Fruit fly (Drosophila melanogaster) whole organism, embryonic: ENCODE results near the gene CG42488.
A peak's percentile ranks its signal among the peaks of the same experiment; 100 is the strongest.

Experiments used
- Abd-B ChIP-seq: fragments of 200-800 bp; sonication (Bioruptor generic); optimal IDR thresholded peaks from 2 replicates; lab custom pipeline; 2018; ENCODE audit warnings: missing biosample characterization, mild to moderate bottlenecking, missing genetic modification characterization, moderate library complexity
- Atf-2 ChIP-seq: fragments of 200-800 bp; sonication (Bioruptor generic); optimal IDR thresholded peaks from 2 replicates; lab custom pipeline; 2016; ENCODE audit warnings: missing biosample characterization, missing genetic modification characterization
- Bteb2 ChIP-seq: fragments of 200-800 bp; sonication (Bioruptor generic); optimal IDR thresholded peaks from 2 replicates; lab custom pipeline; 2016; ENCODE audit warnings: missing biosample characterization, missing genetic modification characterization
- CG10366 ChIP-seq: fragments of 200-800 bp; sonication (Bioruptor generic); IDR thresholded peaks from 2 replicates; pipeline ENCODE4 v1.3.6; 2022; ENCODE audit warnings: missing biosample characterization, missing genetic modification characterization
- CG10462 ChIP-seq: fragments of 200-800 bp; sonication (Bioruptor generic); optimal IDR thresholded peaks from 2 replicates; lab custom pipeline; 2016; ENCODE audit warnings: missing biosample characterization, missing genetic modification characterization
- CG1233 ChIP-seq: fragments of 200-800 bp; sonication (Bioruptor generic); optimal IDR thresholded peaks from 4 replicates; lab custom pipeline; 2018; ENCODE audit warnings: missing biosample characterization, mild to moderate bottlenecking, missing genetic modification characterization
- CG13624 ChIP-seq: fragments of 200-800 bp; sonication (Bioruptor generic); optimal IDR thresholded peaks from 2 replicates; lab custom pipeline; 2016; ENCODE audit warnings: missing biosample characterization, missing genetic modification characterization
- CG15269 ChIP-seq: fragments of 200-800 bp; sonication (Bioruptor generic); optimal IDR thresholded peaks from 2 replicates; lab custom pipeline; 2018; ENCODE audit warnings: missing biosample characterization, mild to moderate bottlenecking, missing genetic modification characterization, moderate library complexity
- CG15479 ChIP-seq: fragments of 200-800 bp; sonication (Bioruptor generic); optimal IDR thresholded peaks from 3 replicates; lab custom pipeline; 2019; ENCODE audit warnings: missing biosample characterization, mild to moderate bottlenecking, missing genetic modification characterization, moderate library complexity
- CG1647 ChIP-seq: fragments of 200-800 bp; sonication (Bioruptor generic); optimal IDR thresholded peaks from 3 replicates; lab custom pipeline; 2016; ENCODE audit warnings: missing biosample characterization, missing genetic modification characterization
- CG16815 ChIP-seq: fragments of 200-800 bp; sonication (Bioruptor generic); optimal IDR thresholded peaks from 3 replicates; lab custom pipeline; 2017; ENCODE audit warnings: missing biosample characterization, mild to moderate bottlenecking, missing genetic modification characterization
- CG1832 ChIP-seq: fragments of 200-800 bp; sonication (Bioruptor generic); optimal IDR thresholded peaks from 2 replicates; lab custom pipeline; 2017; ENCODE audit warnings: missing biosample characterization, mild to moderate bottlenecking, missing genetic modification characterization, inconsistent platforms
- CG30431 ChIP-seq: fragments of 200-800 bp; sonication (Bioruptor generic); optimal IDR thresholded peaks from 2 replicates; lab custom pipeline; 2017; ENCODE audit warnings: missing biosample characterization, missing genetic modification characterization
- CG3065 ChIP-seq: fragments of 200-800 bp; sonication (Bioruptor generic); optimal IDR thresholded peaks from 2 replicates; lab custom pipeline; 2016; ENCODE audit warnings: missing biosample characterization, missing genetic modification characterization
- CG33213 ChIP-seq: fragments of 200-800 bp; sonication (Bioruptor generic); optimal IDR thresholded peaks from 3 replicates; lab custom pipeline; 2016; ENCODE audit warnings: missing biosample characterization, missing genetic modification characterization
- CG3726 ChIP-seq: fragments of 200-800 bp; sonication (Bioruptor generic); IDR thresholded peaks from 3 replicates; pipeline ENCODE4, ENCODE4 v1.3.6; 2022; ENCODE audit warnings: missing biosample characterization, missing genetic modification characterization
- CG4854 ChIP-seq: fragments of 200-800 bp; sonication (Bioruptor generic); optimal IDR thresholded peaks from 2 replicates; lab custom pipeline; 2016; ENCODE audit warnings: missing biosample characterization, missing genetic modification characterization, inconsistent platforms
- CG5180 ChIP-seq: fragments of 200-800 bp; sonication (Bioruptor generic); optimal IDR thresholded peaks from 3 replicates; lab custom pipeline; 2017; ENCODE audit warnings: missing biosample characterization, missing genetic modification characterization, mild to moderate bottlenecking, moderate library complexity, missing genetic modification reagents
- CG6254 ChIP-seq: fragments of 200-800 bp; sonication (Bioruptor generic); optimal IDR thresholded peaks from 3 replicates; lab custom pipeline; 2017; ENCODE audit warnings: mild to moderate bottlenecking, missing biosample characterization, missing genetic modification reagents, missing genetic modification characterization
- CG6813 ChIP-seq: fragments of 200-800 bp; sonication (Bioruptor generic); optimal IDR thresholded peaks from 2 replicates; lab custom pipeline; 2017; ENCODE audit warnings: missing biosample characterization, missing genetic modification characterization, mild to moderate bottlenecking, moderate library complexity, missing genetic modification reagents
- CG8388 ChIP-seq: fragments of 200-800 bp; sonication (Bioruptor generic); optimal IDR thresholded peaks from 2 replicates; lab custom pipeline; 2019; ENCODE audit warnings: missing biosample characterization, mild to moderate bottlenecking, missing genetic modification characterization, moderate library complexity
- Fer3 ChIP-seq: fragments of 200-800 bp; sonication (Bioruptor generic); optimal IDR thresholded peaks from 2 replicates; lab custom pipeline; 2018; ENCODE audit warnings: missing biosample characterization, mild to moderate bottlenecking, missing genetic modification characterization, moderate library complexity
- Hey ChIP-seq: fragments of 200-800 bp; sonication (Bioruptor generic); optimal IDR thresholded peaks from 3 replicates; lab custom pipeline; 2018; ENCODE audit warnings: missing biosample characterization, mild to moderate bottlenecking, missing genetic modification characterization
- NK7.1 ChIP-seq: fragments of 200-800 bp; sonication (Bioruptor generic); optimal IDR thresholded peaks from 3 replicates; lab custom pipeline; 2016; ENCODE audit warnings: missing biosample characterization, missing genetic modification characterization
- Rfx ChIP-seq: fragments of 200-800 bp; sonication (Bioruptor generic); IDR thresholded peaks from 2 replicates; pipeline ENCODE4 v1.3.6; 2022; ENCODE audit warnings: missing biosample characterization, missing genetic modification characterization
- Sin3A ChIP-seq: fragments of >200 bp; optimal IDR thresholded peaks from 2 replicates; lab custom pipeline; 2018
- Sox102F ChIP-seq: fragments of 200-800 bp; sonication (Bioruptor generic); optimal IDR thresholded peaks from 2 replicates; lab custom pipeline; 2018; ENCODE audit warnings: missing biosample characterization, mild to moderate bottlenecking, missing genetic modification characterization, moderate library complexity
- Sry-β ChIP-seq: fragments of 200-800 bp; sonication (Bioruptor generic); optimal IDR thresholded peaks from 2 replicates; lab custom pipeline; 2018; ENCODE audit warnings: missing biosample characterization, mild to moderate bottlenecking, missing genetic modification characterization, moderate library complexity
- Taf1 ChIP-seq: fragments of 200-800 bp; sonication (Bioruptor generic); IDR thresholded peaks from 2 replicates; pipeline ENCODE4 v1.3.6; 2022; ENCODE audit warnings: missing biosample characterization, missing genetic modification characterization
- ato ChIP-seq: fragments of 200-800 bp; sonication (Bioruptor generic); IDR thresholded peaks from 2 replicates; pipeline ENCODE4 v1.3.6; 2022; ENCODE audit warnings: missing biosample characterization, missing genetic modification characterization; ENCODE audit not compliant: partially characterized antibody
- bowl ChIP-seq: fragments of 200-800 bp; sonication (Bioruptor generic); IDR thresholded peaks from 2 replicates; pipeline ENCODE4 v1.3.6; 2022; ENCODE audit warnings: missing biosample characterization, missing genetic modification characterization
- chif ChIP-seq, 2 experiments: fragments of 200-800 bp; sonication (Bioruptor generic); optimal IDR thresholded peaks; 3 replicates each; lab custom pipeline; 2016; ENCODE audit warnings: missing biosample characterization in 2 of 2, missing genetic modification characterization in 2 of 2
- croc ChIP-seq: fragments of 200-800 bp; sonication (Bioruptor generic); conservative IDR thresholded peaks from 3 replicates; pipeline ENCODE4 v1.3.6; 2022; ENCODE audit warnings: missing biosample characterization, missing genetic modification characterization
- dmrt99B ChIP-seq: fragments of 200-800 bp; sonication (Bioruptor generic); optimal IDR thresholded peaks from 2 replicates; lab custom pipeline; 2018; ENCODE audit warnings: missing biosample characterization, mild to moderate bottlenecking, missing genetic modification characterization, moderate library complexity
- exex ChIP-seq: fragments of 200-800 bp; sonication (Bioruptor generic); optimal IDR thresholded peaks from 4 replicates; lab custom pipeline; 2018; ENCODE audit warnings: missing biosample characterization, mild to moderate bottlenecking, missing genetic modification characterization, moderate library complexity
- fd102C ChIP-seq: fragments of 200-800 bp; sonication (Bioruptor generic); optimal IDR thresholded peaks from 2 replicates; lab custom pipeline; 2018; ENCODE audit warnings: missing biosample characterization, mild to moderate bottlenecking, missing genetic modification characterization, moderate library complexity
- hth ChIP-seq: fragments of >200 bp; optimal IDR thresholded peaks from 2 replicates; lab custom pipeline; 2017; ENCODE audit warnings: inconsistent platforms
- ind ChIP-seq: fragments of 200-800 bp; sonication (Bioruptor generic); optimal IDR thresholded peaks from 3 replicates; lab custom pipeline; 2016; ENCODE audit warnings: missing biosample characterization, missing genetic modification characterization
- kah ChIP-seq: fragments of 200-800 bp; sonication (Bioruptor generic); optimal IDR thresholded peaks from 2 replicates; lab custom pipeline; 2018; ENCODE audit warnings: missing biosample characterization, mild to moderate bottlenecking, missing genetic modification characterization
- klu ChIP-seq: fragments of 200-800 bp; sonication (Bioruptor generic); IDR thresholded peaks from 2 replicates; pipeline ENCODE4 v1.3.6; 2022; ENCODE audit warnings: missing biosample characterization, missing genetic modification characterization
- lilli ChIP-seq: fragments of 200-800 bp; sonication (Bioruptor generic); optimal IDR thresholded peaks from 3 replicates; lab custom pipeline; 2016; ENCODE audit warnings: missing biosample characterization, missing genetic modification characterization
- lmd ChIP-seq: fragments of 200-800 bp; sonication (Bioruptor generic); IDR thresholded peaks from 2 replicates; pipeline ENCODE4 v1.3.6; 2022; ENCODE audit warnings: missing biosample characterization, missing genetic modification characterization
- peb ChIP-seq: fragments of 200-800 bp; sonication (Bioruptor generic); IDR thresholded peaks from 2 replicates; pipeline ENCODE4 v1.3.6; 2022; ENCODE audit warnings: missing biosample characterization, missing genetic modification characterization
- pros ChIP-seq: fragments of 200-800 bp; sonication (Bioruptor generic); optimal IDR thresholded peaks from 3 replicates; lab custom pipeline; 2019; ENCODE audit warnings: missing biosample characterization, mild to moderate bottlenecking, missing genetic modification characterization, moderate library complexity
- pum ChIP-seq: fragments of 200-800 bp; sonication (Bioruptor generic); optimal IDR thresholded peaks from 2 replicates; lab custom pipeline; 2016; ENCODE audit warnings: missing biosample characterization, missing genetic modification characterization
- repo ChIP-seq: fragments of 200-800 bp; sonication (Bioruptor generic); optimal IDR thresholded peaks from 2 replicates; lab custom pipeline; 2016; ENCODE audit warnings: missing biosample characterization, missing genetic modification characterization
- shn ChIP-seq: fragments of 200-800 bp; sonication (Bioruptor generic); optimal IDR thresholded peaks from 3 replicates; lab custom pipeline; 2016; ENCODE audit warnings: missing biosample characterization, missing genetic modification characterization
- sob ChIP-seq: fragments of 200-800 bp; sonication (Bioruptor generic); IDR thresholded peaks from 2 replicates; pipeline ENCODE4 v1.3.6; 2022; ENCODE audit warnings: missing biosample characterization, missing genetic modification characterization
- ssp ChIP-seq: fragments of 200-800 bp; sonication (Bioruptor generic); IDR thresholded peaks from 2 replicates; pipeline ENCODE4 v1.3.6; 2022; ENCODE audit warnings: missing biosample characterization, missing genetic modification characterization
- tup ChIP-seq: fragments of 200-800 bp; sonication (Bioruptor generic); optimal IDR thresholded peaks from 2 replicates; lab custom pipeline; 2016; ENCODE audit warnings: missing biosample characterization, mild to moderate bottlenecking, missing genetic modification characterization, moderate library complexity

CG42488 gene

DNA sequence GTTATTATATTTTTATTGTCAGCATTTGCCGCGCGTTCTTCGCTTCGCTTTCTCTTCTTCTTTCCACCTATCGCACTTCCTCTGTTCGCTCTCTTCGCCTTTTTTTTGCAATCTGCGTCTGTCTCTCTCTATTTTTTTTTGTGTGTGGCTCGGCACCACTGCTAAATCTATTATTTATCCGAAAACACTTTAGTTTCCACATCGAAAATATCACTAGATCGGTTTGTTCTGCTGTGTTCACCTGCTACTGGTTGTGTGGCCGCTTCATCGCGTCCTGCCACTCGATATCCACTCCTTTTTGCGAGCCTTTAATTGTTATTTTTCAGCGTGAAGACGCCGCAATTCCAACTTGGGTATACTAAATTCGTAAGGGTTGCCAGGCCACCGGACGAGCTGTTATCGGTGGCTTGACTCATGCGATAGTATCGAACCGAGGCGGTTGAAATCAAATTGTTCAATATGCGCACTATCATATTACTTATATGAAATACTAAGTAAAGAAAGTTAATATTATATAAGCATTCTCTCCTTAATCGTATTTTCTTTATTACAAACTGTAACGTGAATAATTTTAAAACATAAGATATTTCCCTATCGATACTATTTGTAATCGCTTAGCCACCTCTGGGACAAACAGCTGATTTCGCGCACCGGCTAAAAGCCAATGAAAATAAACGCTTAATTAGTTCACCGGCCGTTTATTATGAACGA, at the start of gene CG42488, which contains the start of the genes XNP and CG5116 (continued):
- peak; percentile 34 for TF ChIP-seq CG33213 (GFP tag; lab: Kevin White, UChicago)
- peak; percentile 58 for TF ChIP-seq ind (GFP tag; lab: Kevin White, UChicago)
- TF ChIP-seq CG1233 (GFP tag; lab: Kevin White, UChicago): peak; percentile 39
- TF ChIP-seq repo (GFP tag; lab: Kevin White, UChicago): no peak
- no peak for TF ChIP-seq Atf-2 (GFP tag; lab: Kevin White, UChicago)
- no peak for TF ChIP-seq CG1647 (GFP tag; lab: Kevin White, UChicago)
- TF ChIP-seq Sry-β (GFP tag; lab: Kevin White, UChicago): peak; percentile 34
- TF ChIP-seq pros (GFP tag; lab: Kevin White, UChicago): no peak
- TF ChIP-seq Rfx (GFP tag; lab: Robert Waterston, UW): peak; percentile 72
- TF ChIP-seq CG10366 (GFP tag; lab: Robert Waterston, UW): peak; percentile 27; the same call in 1 of the 2 replicates
- TF ChIP-seq ssp: 0 out of 2 replicates have a peak, but pooled peaks have one; percentile 46
- TF ChIP-seq CG15479 (GFP tag; lab: Kevin White, UChicago): no peak
- no peak for TF ChIP-seq peb (GFP tag; lab: Robert Waterston, UW)
- no peak for TF ChIP-seq CG3065 (GFP tag; lab: Kevin White, UChicago)
- peak; percentile 49 for TF ChIP-seq sob (GFP tag; lab: Robert Waterston, UW)
- no peak for TF ChIP-seq fd102C (GFP tag; lab: Kevin White, UChicago)
- TF ChIP-seq CG30431: no peak
- TF ChIP-seq CG13624: peak; percentile 26
- TF ChIP-seq Bteb2 (GFP tag; lab: Kevin White, UChicago): no peak
- TF ChIP-seq CG4854 (GFP tag; lab: Kevin White, UChicago): peak; percentile 2
- no peak for TF ChIP-seq NK7.1 (GFP tag; lab: Kevin White, UChicago)
- TF ChIP-seq CG5180 (GFP tag; lab: Kevin White, UChicago): no peak
- TF ChIP-seq CG6813 (GFP tag; lab: Kevin White, UChicago): no peak
- TF ChIP-seq hth (lab: Kevin White, UChicago): no peak
- TF ChIP-seq kah: no peak
- TF ChIP-seq CG15269 (tag; lab: Kevin White, UChicago): no peak
- no peak for TF ChIP-seq CG6254 (GFP tag; lab: Kevin White, UChicago)
- no peak for TF ChIP-seq Hey (tag; lab: Kevin White, UChicago)
- no peak for TF ChIP-seq CG10462
- peak; percentile 19 for TF ChIP-seq tup (GFP tag; lab: Kevin White, UChicago)
- peak; percentile 95 for TF ChIP-seq Sin3A
- TF ChIP-seq lmd (GFP tag; lab: Robert Waterston, UW): peak; percentile 32; the same call in 1 of the 2 replicates
- TF ChIP-seq ato (GFP tag; lab: Robert Waterston, UW): peak; percentile 92
- no peak for TF ChIP-seq klu (GFP tag; lab: Robert Waterston, UW)
- peak; percentile 45 for TF ChIP-seq Fer3 (tag; lab: Kevin White, UChicago)
- no peak for TF ChIP-seq dmrt99B (tag; lab: Kevin White, UChicago)
- TF ChIP-seq chif (GFP tag; optimal IDR thresholded peaks at IDR 0.05; lab: Kevin White, UChicago): peak in 1 of 2 experiments; percentile 25
- TF ChIP-seq pum (GFP tag; lab: Kevin White, UChicago): peak; percentile 24
- peak; percentile 51 for TF ChIP-seq exex (tag; lab: Kevin White, UChicago)
- no peak for TF ChIP-seq Sox102F (GFP tag; lab: Kevin White, UChicago)
- TF ChIP-seq lilli (GFP tag; lab: Kevin White, UChicago): peak; percentile 76
- no peak for TF ChIP-seq croc
- peak; percentile 34; the same call in 1 of the 2 replicates for TF ChIP-seq Taf1 (GFP tag; lab: Robert Waterston, UW)
- TF ChIP-seq CG8388: peak; percentile 19
- TF ChIP-seq CG1832 (GFP tag; lab: Kevin White, UChicago): peak; percentile 65
- no peak for TF ChIP-seq CG3726 (GFP tag; lab: Robert Waterston, UW)
- peak; percentile 71 for TF ChIP-seq Abd-B (GFP tag; lab: Kevin White, UChicago)
- no peak for TF ChIP-seq CG16815 (GFP tag; lab: Kevin White, UChicago)
- peak; percentile 17 for TF ChIP-seq shn
- TF ChIP-seq bowl (GFP tag; lab: Robert Waterston, UW): no peak
